Fruit fly (Drosophila melanogaster) whole organism, pupa: Measurements from ENCODE around the gene CG11986.

Source experiments
- CG10348 ChIP-seq: fragments of 200-800 bp; sonication (Bioruptor generic); IDR thresholded peaks from 2 replicates; pipeline ENCODE4 v1.3.6; 2022; ENCODE audit warnings: missing biosample characterization, missing genetic modification characterization
- CG12605 ChIP-seq: fragments of 200-800 bp; sonication (Bioruptor generic); IDR thresholded peaks from 2 replicates; pipeline ENCODE4 v1.3.6; 2022; ENCODE audit warnings: missing biosample characterization, missing genetic modification characterization
- CG13204 ChIP-seq: fragments of 200-800 bp; sonication (Bioruptor generic); optimal IDR thresholded peaks from 2 replicates; lab custom pipeline; 2018; ENCODE audit warnings: missing biosample characterization, mild to moderate bottlenecking, missing genetic modification characterization, moderate library complexity
- CG14655 ChIP-seq: fragments of 200-800 bp; sonication (Bioruptor generic); optimal IDR thresholded peaks from 3 replicates; lab custom pipeline; 2017; ENCODE audit warnings: mild to moderate bottlenecking, missing biosample characterization, missing genetic modification reagents, missing genetic modification characterization
- CG15710 ChIP-seq: fragments of 200-800 bp; sonication (Bioruptor generic); optimal IDR thresholded peaks from 2 replicates; lab custom pipeline; 2018; ENCODE audit warnings: missing biosample characterization, mild to moderate bottlenecking, missing genetic modification characterization, moderate library complexity
- CG17806 ChIP-seq: fragments of 200-800 bp; sonication (Bioruptor generic); optimal IDR thresholded peaks from 2 replicates; lab custom pipeline; 2018; ENCODE audit warnings: missing biosample characterization, mild to moderate bottlenecking, missing genetic modification characterization, moderate library complexity
- CG32121 ChIP-seq: fragments of 200-800 bp; sonication (Bioruptor generic); IDR thresholded peaks from 2 replicates; pipeline ENCODE4 v1.3.6; 2022; ENCODE audit warnings: missing biosample characterization, missing genetic modification characterization
- CG34367 ChIP-seq: fragments of 200-800 bp; sonication (Bioruptor generic); optimal IDR thresholded peaks from 2 replicates; lab custom pipeline; 2018; ENCODE audit warnings: missing biosample characterization, mild to moderate bottlenecking, missing genetic modification characterization
- CG4496 ChIP-seq: fragments of 200-800 bp; sonication (Bioruptor generic); IDR thresholded peaks from 3 replicates; pipeline ENCODE4 v1.3.6; 2022; ENCODE audit warnings: missing biosample characterization, missing genetic modification characterization
- CG8159 ChIP-seq: fragments of 200-800 bp; sonication (Bioruptor generic); optimal IDR thresholded peaks from 3 replicates; lab custom pipeline; 2018; ENCODE audit warnings: missing biosample characterization, mild to moderate bottlenecking, missing genetic modification characterization, moderate library complexity
- CG8301 ChIP-seq: fragments of 200-800 bp; sonication (Bioruptor generic); optimal IDR thresholded peaks from 2 replicates; lab custom pipeline; 2018; ENCODE audit warnings: missing biosample characterization, mild to moderate bottlenecking, missing genetic modification characterization
- CG9948 ChIP-seq: fragments of 200-800 bp; sonication (Bioruptor generic); optimal IDR thresholded peaks from 2 replicates; lab custom pipeline; 2018; ENCODE audit warnings: missing biosample characterization, mild to moderate bottlenecking, missing genetic modification characterization, moderate library complexity
- D1 ChIP-seq: fragments of 200-800 bp; sonication (Bioruptor generic); optimal IDR thresholded peaks from 2 replicates; lab custom pipeline; 2018; ENCODE audit warnings: missing biosample characterization, mild to moderate bottlenecking, missing genetic modification characterization, moderate library complexity
- EcR ChIP-seq: fragments of 200-800 bp; sonication (Bioruptor generic); optimal IDR thresholded peaks from 3 replicates; lab custom pipeline; 2019; ENCODE audit warnings: missing biosample characterization, missing genetic modification characterization, mild to moderate bottlenecking, moderate library complexity, missing genetic modification reagents
- Ets98B ChIP-seq: fragments of 200-800 bp; sonication (Bioruptor generic); IDR thresholded peaks from 2 replicates; pipeline ENCODE4 v1.3.6; 2022; ENCODE audit warnings: missing biosample characterization, missing genetic modification characterization
- Pif1A ChIP-seq: fragments of 200-800 bp; sonication (Bioruptor generic); optimal IDR thresholded peaks from 3 replicates; lab custom pipeline; 2016; ENCODE audit warnings: missing biosample characterization, missing genetic modification characterization
- Pif1B ChIP-seq: fragments of 200-800 bp; sonication (Bioruptor generic); optimal IDR thresholded peaks from 3 replicates; lab custom pipeline; 2016; ENCODE audit warnings: missing biosample characterization, missing genetic modification characterization
- Snoo ChIP-seq: fragments of 200-800 bp; sonication (Bioruptor generic); optimal IDR thresholded peaks from 3 replicates; lab custom pipeline; 2017; ENCODE audit warnings: missing biosample characterization, mild to moderate bottlenecking, missing genetic modification characterization, inconsistent platforms
- fd96Ca ChIP-seq: fragments of 200-800 bp; sonication (Bioruptor generic); IDR thresholded peaks from 3 replicates; pipeline ENCODE4 v1.3.6; 2022; ENCODE audit warnings: missing biosample characterization, missing genetic modification characterization
- gl ChIP-seq: fragments of 200-800 bp; sonication (Bioruptor generic); optimal IDR thresholded peaks from 2 replicates; lab custom pipeline; 2018; ENCODE audit warnings: missing biosample characterization, mild to moderate bottlenecking, missing genetic modification characterization
- rn ChIP-seq: fragments of 200-800 bp; sonication (Bioruptor generic); IDR thresholded peaks from 2 replicates; pipeline ENCODE4 v1.3.6; 2022; ENCODE audit warnings: missing biosample characterization, missing genetic modification characterization

CG11986 gene

dm6 chr3R:8997397-8997796, 17.8 kb upstream of the CG11986 start, which contains the start of gene CG11977:
Gene CG11977, plus strand, starts transcription at chr3R:8997697.
- TF ChIP-seq CG10348 (GFP tag; lab: Robert Waterston, UW) (no peak), Pif1A (GFP tag; lab: Kevin White, UChicago) (no peak), CG14655 (GFP tag; lab: Kevin White, UChicago) (no peak)

dm6 chr3R:8998243-8998642, 17.0 kb upstream of the CG11986 start:
- TF ChIP-seq CG8159 (tag; lab: Kevin White, UChicago) = no peak
- TF ChIP-seq rn (GFP tag; lab: Robert Waterston, UW) = no peak
- TF ChIP-seq EcR (GFP tag; lab: Kevin White, UChicago) = no peak
- TF ChIP-seq CG8301 (tag; lab: Kevin White, UChicago) = no peak
- no peak for TF ChIP-seq Ets98B
- no peak for TF ChIP-seq CG10348 (GFP tag; lab: Robert Waterston, UW)
- no peak for TF ChIP-seq CG15710 (tag; lab: Kevin White, UChicago)
- no peak for TF ChIP-seq CG12605
- no peak for TF ChIP-seq CG9948 (tag; lab: Kevin White, UChicago)
- TF ChIP-seq D1 = no peak
- TF ChIP-seq Pif1B (GFP tag; lab: Kevin White, UChicago) = no peak
- no peak for TF ChIP-seq CG4496 (GFP tag; lab: Robert Waterston, UW)
- no peak for TF ChIP-seq Pif1A (GFP tag; lab: Kevin White, UChicago)
- TF ChIP-seq CG13204 (GFP tag; lab: Kevin White, UChicago) = no peak
- no peak for TF ChIP-seq fd96Ca

- TF ChIP-seq CG12605 = no peak
- TF ChIP-seq CG4496 (GFP tag; lab: Robert Waterston, UW) = 0 out of 3 replicates have a peak, but pooled peaks have one; percentile 6
- no peak for TF ChIP-seq Snoo
- TF ChIP-seq gl (tag; lab: Kevin White, UChicago) = no peak
- TF ChIP-seq D1 = no peak
- TF ChIP-seq EcR (GFP tag; lab: Kevin White, UChicago) = no peak
- no peak for TF ChIP-seq CG32121 (GFP tag; lab: Robert Waterston, UW)
These were observed 13.5 kb upstream of the CG11986 start for dm6 chr3R:9001720-9002240.

- TF ChIP-seq rn (GFP tag; lab: Robert Waterston, UW) = no peak
- TF ChIP-seq CG13204 (GFP tag; lab: Kevin White, UChicago) = no peak
- no peak for TF ChIP-seq CG34367 (tag; lab: Kevin White, UChicago)
- no peak for TF ChIP-seq CG12605
These were observed 12.7 kb upstream of the CG11986 start for dm6 chr3R:9002542-9002941.

- TF ChIP-seq Pif1B (GFP tag; lab: Kevin White, UChicago) (no peak), D1 (no peak), gl (tag; lab: Kevin White, UChicago) (no peak), Pif1A (GFP tag; lab: Kevin White, UChicago) (no peak), CG34367 (tag; lab: Kevin White, UChicago) (no peak), CG9948 (tag; lab: Kevin White, UChicago) (no peak), CG4496 (GFP tag; lab: Robert Waterston, UW) (no peak), fd96Ca (no peak), Ets98B (no peak), Snoo (no peak), CG12605 (no peak), CG8301 (tag; lab: Kevin White, UChicago) (no peak), rn (GFP tag; lab: Robert Waterston, UW) (no peak), CG10348 (GFP tag; lab: Robert Waterston, UW) (no peak), CG17806 (tag; lab: Kevin White, UChicago) (no peak), CG14655 (GFP tag; lab: Kevin White, UChicago) (no peak), EcR (GFP tag; lab: Kevin White, UChicago) (no peak)
These were observed 11.5 kb upstream of the CG11986 start, which contains the start of the genes CG31100 and CG11980 for dm6 chr3R:9003600-9004223. Gene CG31100, minus strand, starts transcription at chr3R:9003650. Gene CG11980, plus strand, starts transcription at chr3R:9004017.

- TF ChIP-seq Pif1B (GFP tag; lab: Kevin White, UChicago) = no peak
- 0 out of 3 replicates have a peak, but pooled peaks have one; percentile 7 for TF ChIP-seq CG4496 (GFP tag; lab: Robert Waterston, UW)
These were observed 9.1 kb upstream of the CG11986 start, which contains the start of the genes Prosbeta3 and Iru for dm6 chr3R:9006129-9006528. Gene Prosbeta3, minus strand, starts transcription at chr3R:9006226. Gene Iru, plus strand, starts transcription at chr3R:9006456.

- TF ChIP-seq rn (GFP tag; lab: Robert Waterston, UW) (no peak), CG32121 (GFP tag; lab: Robert Waterston, UW) (no peak)
These were observed 8.0 kb upstream of the CG11986 start for dm6 chr3R:9007258-9007657.
